Fruit fly (Drosophila melanogaster): Measurements from ENCODE around the gene AttD.

AttD gene

DNA sequence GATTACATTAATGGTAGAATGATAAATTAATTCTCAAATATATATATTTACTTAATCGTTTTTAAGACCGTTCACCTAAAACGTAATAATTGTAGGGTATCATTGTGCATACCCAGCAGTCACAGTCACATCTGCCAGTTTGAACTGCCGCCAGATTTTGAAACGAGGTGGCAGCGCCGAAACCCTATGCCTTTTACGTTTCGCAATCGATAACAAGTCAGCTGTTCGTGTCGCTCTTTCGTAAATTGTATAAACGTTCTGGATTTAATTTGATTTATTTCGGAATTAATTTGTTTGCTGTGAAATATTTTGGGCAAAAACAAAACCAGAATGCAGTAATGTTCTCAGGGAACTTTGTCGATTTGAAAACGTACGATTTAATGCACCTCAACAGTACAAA lies 22.4 kb downstream of the AttD start, which contains the start of gene CG14322 (continued):
- no peak for TF ChIP-seq cg (GFP tag; optimal IDR thresholded peaks at IDR 0.05)
- no peak for TF ChIP-seq tna (GFP tag; IDR thresholded peaks at IDR 0.05; ENCODE audit: partially characterized antibody)
- no peak for TF ChIP-seq Chrac-16 (GFP tag; optimal IDR thresholded peaks at IDR 0.05)
- no peak for TF ChIP-seq CG13775 (GFP tag; optimal IDR thresholded peaks at IDR 0.05)
- TF ChIP-seq Six4 (GFP tag; optimal IDR thresholded peaks at IDR 0.05) = no peak
- peak; percentile 60 for TF ChIP-seq Bdp1 (GFP tag; optimal IDR thresholded peaks at IDR 0.05)
- TF ChIP-seq ERR (GFP tag; optimal IDR thresholded peaks at IDR 0.05) = no peak
- no peak for TF ChIP-seq CG4404 (GFP tag; IDR thresholded peaks at IDR 0.05)
- TF ChIP-seq Antp (GFP tag; optimal IDR thresholded peaks at IDR 0.05) = no peak
- TF ChIP-seq CG11093 (GFP tag; IDR thresholded peaks at IDR 0.05) = no peak
- no peak for TF ChIP-seq CG30431 (GFP tag; optimal IDR thresholded peaks at IDR 0.05)
- peak; percentile 1 for TF ChIP-seq ind (GFP tag; optimal IDR thresholded peaks at IDR 0.05)
- no peak for TF ChIP-seq CG15269 (tag; optimal IDR thresholded peaks at IDR 0.05)
- peak; percentile 81 for TF ChIP-seq Med (GFP tag)
- TF ChIP-seq Atf3 (GFP tag; optimal IDR thresholded peaks at IDR 0.05) = no peak
- TF ChIP-seq gcm2 (GFP tag; optimal IDR thresholded peaks at IDR 0.05) = no peak
- TF ChIP-seq mld (GFP tag; IDR thresholded peaks at IDR 0.05; ENCODE audit: partially characterized antibody) = no peak
- TF ChIP-seq trem (tag; optimal IDR thresholded peaks at IDR 0.05) = peak; percentile 97
- no peak for TF ChIP-seq disco-r (GFP tag; optimal IDR thresholded peaks at IDR 0.05)
- TF ChIP-seq CG4730 (GFP tag; IDR thresholded peaks at IDR 0.05) = no peak
- TF ChIP-seq Doc3 (GFP tag; IDR thresholded peaks at IDR 0.05; ENCODE audit: partially characterized antibody) = no peak
- no peak for TF ChIP-seq CG31441 (GFP tag; IDR thresholded peaks at IDR 0.05)
- TF ChIP-seq CG9437 (GFP tag; optimal IDR thresholded peaks at IDR 0.05) = peak; percentile 97
- peak; percentile 77 for TF ChIP-seq stwl (tag; optimal IDR thresholded peaks at IDR 0.05)
- peak; percentile 27 for TF ChIP-seq Ets65A (GFP tag)
- TF ChIP-seq CG6813 (GFP tag; optimal IDR thresholded peaks at IDR 0.05) = no peak
- TF ChIP-seq inv (GFP tag; IDR thresholded peaks at IDR 0.05; ENCODE audit: partially characterized antibody) = no peak
- TF ChIP-seq HmgZ (tag; optimal IDR thresholded peaks at IDR 0.05) = no peak
- TF ChIP-seq CG11247 (GFP tag; IDR thresholded peaks at IDR 0.05) = 0 out of 2 replicates have a peak, but pooled peaks have one; percentile 15
- peak; percentile 59 to 93 for TF ChIP-seq crp (GFP tag; optimal IDR thresholded peaks at IDR 0.05)
- TF ChIP-seq pzg (GFP tag; optimal IDR thresholded peaks at IDR 0.05) = peak; percentile 59
- no peak; the same call in 1 of the 2 replicates for TF ChIP-seq lmd (GFP tag; IDR thresholded peaks at IDR 0.05)
- peak; percentile 54; the same call in 2 of the 4 replicates for TF ChIP-seq Gug (GFP tag; IDR thresholded peaks at IDR 0.05)
- TF ChIP-seq Optix (GFP tag; IDR thresholded peaks at IDR 0.05) = no peak
- TF ChIP-seq BEAF-32 (GFP tag; optimal IDR thresholded peaks at IDR 0.05) = peak; percentile 43
- no peak for TF ChIP-seq CG17328 (GFP tag; IDR thresholded peaks at IDR 0.05)
- peak; percentile 9 for TF ChIP-seq grau (tag; optimal IDR thresholded peaks at IDR 0.05)
- no peak for TF ChIP-seq Side (GFP tag; optimal IDR thresholded peaks at IDR 0.05)
- TF ChIP-seq repo (GFP tag; optimal IDR thresholded peaks at IDR 0.05) = no peak
- peak in 1 of 2 experiments; percentile 88 for TF ChIP-seq Pdp1 (GFP tag; optimal IDR thresholded peaks at IDR 0.05)
- no peak for TF ChIP-seq fru (optimal IDR thresholded peaks at IDR 0.05)
- peak; percentile 12 for TF ChIP-seq CG12155 (GFP tag; optimal IDR thresholded peaks at IDR 0.05)
- TF ChIP-seq al (GFP tag; IDR thresholded peaks at IDR 0.05) = no peak
- no peak for TF ChIP-seq CG34422 (GFP tag; IDR thresholded peaks at IDR 0.05)
- TF ChIP-seq CG14441 (GFP tag; IDR thresholded peaks at IDR 0.05) = no peak
- no peak for TF ChIP-seq exex (tag; optimal IDR thresholded peaks at IDR 0.05)
- TF ChIP-seq oc (tag; optimal IDR thresholded peaks at IDR 0.05) = no peak
- no peak for TF ChIP-seq cato (GFP tag; optimal IDR thresholded peaks at IDR 0.05; ENCODE audit: borderline replicate concordance)
- TF ChIP-seq CG2712 (tag; optimal IDR thresholded peaks at IDR 0.05) = peak; percentile 40
- TF ChIP-seq sug (tag; optimal IDR thresholded peaks at IDR 0.05) = peak; percentile 6
- TF ChIP-seq unpg (GFP tag; optimal IDR thresholded peaks at IDR 0.05) = no peak
